Worm (Caenorhabditis elegans): ENCODE results near the gene lin-39.

DNA sequence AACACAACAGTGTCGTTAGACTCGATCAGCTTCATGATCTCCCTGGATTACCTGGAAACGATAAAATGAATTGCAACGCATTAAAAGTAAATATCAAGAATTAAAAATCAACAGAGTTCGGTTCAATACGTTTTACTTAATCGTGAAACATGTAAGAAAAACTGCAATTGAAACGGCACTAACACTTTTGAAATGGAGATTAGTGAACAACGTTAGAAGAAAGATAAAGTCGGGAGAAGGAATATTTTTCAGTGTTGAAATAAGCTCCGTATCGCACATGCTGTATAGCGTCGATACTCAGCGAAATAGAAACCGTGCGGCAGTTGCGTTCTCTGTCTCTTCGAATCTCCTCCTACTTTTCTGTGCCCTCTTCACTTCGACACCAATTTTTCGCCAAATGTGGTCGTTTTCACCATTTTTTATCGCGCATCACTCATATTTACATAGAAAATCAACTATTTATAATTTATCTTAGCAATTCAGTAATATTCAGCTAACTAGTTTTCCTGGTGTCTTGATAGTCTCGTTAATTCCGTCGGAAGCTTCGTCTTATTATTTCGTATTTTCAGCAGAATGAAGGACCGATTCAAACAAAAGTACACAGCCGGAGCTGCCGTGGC, 36.5 kb upstream of the lin-39 start, which contains the start of the genes rpl-9 and lpd-7:
- TF ChIP-seq fkh-10 (GFP tag; optimal IDR thresholded peaks at IDR 0.05) (peak; percentile 59), jun-1 (tag; optimal IDR thresholded peaks at IDR 0.05) (no peak)

All from whole organism, L4 larva.